Worm (Caenorhabditis elegans) whole organism, early embryonic: ENCODE data around the gene bcmo-2.

Source experiments
- B0310.2 ChIP-seq: sonication (generic microtip); optimal IDR thresholded peaks from 2 replicates; lab custom pipeline; 2016; ENCODE audit warnings: mild to moderate bottlenecking, missing genetic modification characterization, missing compliant biosample characterization
- hnd-1 ChIP-seq: sonication (generic microtip); optimal IDR thresholded peaks from 2 replicates; lab custom pipeline; 2016; ENCODE audit warnings: missing genetic modification characterization, missing compliant biosample characterization

ce11 chrII:3911284-3911683, 647 bp upstream of the bcmo-2 start:
- TF ChIP-seq hnd-1 (tag; lab: Kevin White, UChicago) (no peak), B0310.2 (tag; lab: Kevin White, UChicago) (no peak)
